Fruit fly (Drosophila melanogaster): ENCODE results near the gene Reg-2.

- no peak for TF ChIP-seq CG11617 (GFP tag; optimal IDR thresholded peaks at IDR 0.05)
- TF ChIP-seq cnc (optimal IDR thresholded peaks at IDR 0.05) = no peak
- TF ChIP-seq Clk (GFP tag; optimal IDR thresholded peaks at IDR 0.05) = no peak
- no peak for TF ChIP-seq kay (GFP tag; ENCODE audit: borderline replicate concordance)
- no peak for TF ChIP-seq CG33017 (tag; optimal IDR thresholded peaks at IDR 0.05)
- no peak for TF ChIP-seq Mnt (GFP tag; optimal IDR thresholded peaks at IDR 0.05)
- no peak for TF ChIP-seq CG1620 (GFP tag; optimal IDR thresholded peaks at IDR 0.05)
- TF ChIP-seq Hr96 (GFP tag; optimal IDR thresholded peaks at IDR 0.05) = no peak
- no peak for TF ChIP-seq CG7101 (tag; optimal IDR thresholded peaks at IDR 0.05)
- TF ChIP-seq CG12768 (GFP tag; optimal IDR thresholded peaks at IDR 0.05) = no peak
Observed at dm6 chr3L:645426-646036, 39.2 kb upstream of the Reg-2 start.
